Fruit fly (Drosophila melanogaster) whole organism, prepupa: Measurements from ENCODE around the gene TbCMF46.

Source experiments
- Blimp-1 ChIP-seq: fragments of 200-800 bp; sonication (Bioruptor generic); optimal IDR thresholded peaks from 3 replicates; lab custom pipeline; 2017; ENCODE audit warnings: missing biosample characterization, missing genetic modification characterization, mild to moderate bottlenecking, moderate library complexity, missing genetic modification reagents
- CG10631 ChIP-seq: fragments of 200-800 bp; sonication (Bioruptor generic); optimal IDR thresholded peaks from 2 replicates; lab custom pipeline; 2016; ENCODE audit warnings: missing biosample characterization, missing genetic modification characterization
- CG11294 ChIP-seq: fragments of 200-800 bp; sonication (Bioruptor generic); IDR thresholded peaks from 2 replicates; pipeline ENCODE4 v1.3.6; 2022; ENCODE audit warnings: missing biosample characterization, missing genetic modification characterization
- CG1621 ChIP-seq: fragments of 200-800 bp; sonication (Bioruptor generic); optimal IDR thresholded peaks from 3 replicates; lab custom pipeline; 2018; ENCODE audit warnings: missing biosample characterization, mild to moderate bottlenecking, missing genetic modification characterization
- CG3032 ChIP-seq: fragments of 200-800 bp; optimal IDR thresholded peaks from 2 replicates; lab custom pipeline; 2019; ENCODE audit warnings: missing biosample characterization, mild to moderate bottlenecking, missing genetic modification characterization, moderate library complexity
- CG3919 ChIP-seq: fragments of 200-800 bp; sonication (Bioruptor generic); optimal IDR thresholded peaks from 3 replicates; lab custom pipeline; 2016; ENCODE audit warnings: missing biosample characterization, missing genetic modification characterization
- CG6163 ChIP-seq: fragments of 200-800 bp; sonication (Bioruptor generic); IDR thresholded peaks from 3 replicates; pipeline ENCODE4 v1.3.6; 2022; ENCODE audit warnings: missing biosample characterization, missing genetic modification characterization
- CG6854 ChIP-seq: fragments of 200-800 bp; sonication (Bioruptor generic); optimal IDR thresholded peaks from 2 replicates; lab custom pipeline; 2017; ENCODE audit warnings: missing biosample characterization, mild to moderate bottlenecking, missing genetic modification characterization
- CG7368 ChIP-seq: fragments of 200-800 bp; sonication (Bioruptor generic); optimal IDR thresholded peaks from 3 replicates; lab custom pipeline; 2016; ENCODE audit warnings: missing biosample characterization, missing genetic modification characterization
- CG8119 ChIP-seq: fragments of 200-800 bp; sonication (Bioruptor generic); IDR thresholded peaks from 3 replicates; pipeline ENCODE4 v1.3.6; 2022; ENCODE audit warnings: missing biosample characterization, missing genetic modification characterization
- CG9139 ChIP-seq: fragments of 200-800 bp; sonication (Bioruptor generic); optimal IDR thresholded peaks from 3 replicates; lab custom pipeline; 2017; ENCODE audit warnings: missing biosample characterization, mild to moderate bottlenecking, missing genetic modification characterization
- Eip78C ChIP-seq: fragments of 200-800 bp; sonication (Bioruptor generic); peaks from one replicate; lab custom pipeline; 2016; ENCODE audit warnings: missing biosample characterization, missing genetic modification characterization
- Ets21C ChIP-seq: fragments of 200-800 bp; sonication (Bioruptor generic); optimal IDR thresholded peaks from 3 replicates; lab custom pipeline; 2016; ENCODE audit warnings: missing biosample characterization, missing genetic modification characterization
- Gug ChIP-seq: fragments of 200-800 bp; sonication (Bioruptor generic); IDR thresholded peaks from 2 replicates; pipeline ENCODE4 v1.3.6; 2022; ENCODE audit warnings: missing biosample characterization, missing genetic modification characterization
- Hr38 ChIP-seq: sonication (Bioruptor generic); optimal IDR thresholded peaks from 2 replicates; lab custom pipeline; 2016; ENCODE audit warnings: missing biosample characterization, missing genetic modification characterization
- Hr4 ChIP-seq: fragments of 200-800 bp; sonication (Bioruptor generic); optimal IDR thresholded peaks from 3 replicates; lab custom pipeline; 2016; ENCODE audit warnings: missing biosample characterization, missing genetic modification characterization
- Lpt ChIP-seq: fragments of 200-800 bp; sonication (Bioruptor generic); optimal IDR thresholded peaks from 3 replicates; lab custom pipeline; 2016; ENCODE audit warnings: missing biosample characterization, missing genetic modification characterization
- Smox ChIP-seq: fragments of 200-800 bp; sonication (Bioruptor generic); optimal IDR thresholded peaks from 3 replicates; lab custom pipeline; 2016; ENCODE audit warnings: missing biosample characterization, missing genetic modification characterization
- Sox102F ChIP-seq: fragments of 200-800 bp; sonication (Bioruptor generic); optimal IDR thresholded peaks from 2 replicates; lab custom pipeline; 2016; ENCODE audit warnings: missing biosample characterization, mild to moderate bottlenecking, missing genetic modification characterization
- Sox15 ChIP-seq: fragments of 200-800 bp; sonication (Bioruptor generic); optimal IDR thresholded peaks from 3 replicates; lab custom pipeline; 2016; ENCODE audit warnings: missing biosample characterization, missing genetic modification characterization
- acj6 ChIP-seq: fragments of 200-800 bp; sonication (Bioruptor generic); optimal IDR thresholded peaks from 3 replicates; lab custom pipeline; 2016; ENCODE audit warnings: missing biosample characterization, missing genetic modification characterization
- cyc ChIP-seq: fragments of 200-800 bp; sonication (Bioruptor generic); optimal IDR thresholded peaks from 3 replicates; lab custom pipeline; 2016; ENCODE audit warnings: missing biosample characterization, missing genetic modification characterization
- fd85E ChIP-seq: fragments of 200-800 bp; sonication (Bioruptor generic); optimal IDR thresholded peaks from 3 replicates; lab custom pipeline; 2016; ENCODE audit warnings: missing biosample characterization, missing genetic modification characterization
- fkh ChIP-seq: fragments of 200-800 bp; sonication (Bioruptor generic); optimal IDR thresholded peaks from 3 replicates; lab custom pipeline; 2017; ENCODE audit warnings: missing biosample characterization, mild to moderate bottlenecking, missing genetic modification characterization, moderate library complexity
- lz ChIP-seq: fragments of 200-800 bp; sonication (Bioruptor generic); optimal IDR thresholded peaks from 3 replicates; lab custom pipeline; 2016; ENCODE audit warnings: missing biosample characterization, missing genetic modification characterization
- net ChIP-seq: fragments of 200-800 bp; sonication (Bioruptor generic); optimal IDR thresholded peaks from 3 replicates; lab custom pipeline; 2016; ENCODE audit warnings: missing biosample characterization, missing genetic modification characterization
- ss ChIP-seq, 2 experiments: fragments of 200-800 bp; sonication (Bioruptor generic); optimal IDR thresholded peaks; 2 replicates in 1 of 2; 3 replicates in 1 of 2; lab custom pipeline; 2017 to 2018; ENCODE audit warnings: mild to moderate bottlenecking in 2 of 2, missing biosample characterization in 2 of 2, missing genetic modification characterization in 2 of 2, moderate library complexity in 1 of 2

TbCMF46 gene

DNA sequence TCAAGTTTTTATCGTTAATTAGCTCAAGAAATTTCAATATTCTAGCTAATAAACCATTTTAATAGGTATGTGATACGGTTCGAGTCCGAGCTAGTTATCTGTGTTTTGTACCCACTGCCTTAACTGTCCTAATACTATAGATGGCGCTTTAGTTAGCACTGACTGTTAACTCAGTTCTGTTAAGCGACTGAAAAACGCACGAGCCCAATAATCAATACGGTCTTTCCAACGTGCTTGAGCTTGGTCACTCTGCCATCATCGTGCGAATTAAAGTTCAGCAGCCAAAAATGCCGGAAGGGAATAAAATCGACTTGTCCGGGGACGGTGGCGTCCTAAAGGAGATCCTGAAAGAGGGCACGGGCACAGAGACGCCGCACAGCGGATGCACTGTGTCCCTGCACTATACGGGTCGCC lies 36.8 kb downstream of the TbCMF46 start, which contains the start of gene Fkbp59:
Fkbp59 (plus strand) TSS at position 150 of the 414 bp plus-strand sequence.
- TF ChIP-seq fkh (GFP tag; lab: Kevin White, UChicago) (peak; percentile 34), CG1621 (tag; lab: Kevin White, UChicago) (peak; percentile 68), CG11294 (GFP tag; lab: Robert Waterston, UW) (no peak), Gug (no peak), CG6854 (GFP tag; lab: Kevin White, UChicago) (peak; percentile 13)

DNA sequence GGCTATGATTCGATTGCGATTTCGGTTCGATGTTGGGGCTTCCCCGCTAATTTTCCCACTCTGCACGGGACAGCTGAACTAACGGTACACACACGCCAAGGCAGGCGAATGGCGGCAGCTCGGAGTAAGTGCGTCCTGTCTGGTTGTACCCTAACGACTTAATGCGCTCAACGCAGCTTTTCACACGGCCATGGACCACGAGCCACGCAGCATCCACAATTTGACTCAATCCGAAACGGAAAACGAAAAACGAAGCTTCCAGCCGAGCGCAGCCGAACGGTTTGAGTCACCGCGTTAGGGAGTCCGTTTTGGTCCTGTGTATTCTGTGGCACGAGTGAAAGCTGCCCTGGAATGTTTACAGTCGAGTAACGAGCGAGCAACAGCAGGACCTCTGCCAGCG lies 38.6 kb downstream of the TbCMF46 start, which contains the start of gene nAChRalpha6:
nAChRalpha6 (minus strand) TSS at position 165 of the 400 bp plus-strand sequence.
- no peak for TF ChIP-seq Hr38 (GFP tag; lab: Kevin White, UChicago)
- no peak for TF ChIP-seq CG8119 (GFP tag; lab: Robert Waterston, UW)
- no peak for TF ChIP-seq acj6
- no peak for TF ChIP-seq Smox (GFP tag; lab: Kevin White, UChicago)
- no peak for TF ChIP-seq CG9139 (GFP tag; lab: Kevin White, UChicago)
- TF ChIP-seq Hr4 (GFP tag; lab: Kevin White, UChicago) = no peak
- TF ChIP-seq lz (GFP tag; lab: Kevin White, UChicago) = no peak
- TF ChIP-seq Blimp-1 (GFP tag; lab: Kevin White, UChicago) = no peak
- no peak for TF ChIP-seq net (GFP tag; lab: Kevin White, UChicago)
- TF ChIP-seq Lpt (GFP tag; lab: Kevin White, UChicago) = no peak
- TF ChIP-seq Sox15 (GFP tag; lab: Kevin White, UChicago) = no peak
- TF ChIP-seq Ets21C (GFP tag; lab: Kevin White, UChicago) = no peak
- no peak for TF ChIP-seq fd85E (GFP tag; lab: Kevin White, UChicago)
- TF ChIP-seq CG3032 (tag; lab: Kevin White, UChicago) = no peak
- no peak for TF ChIP-seq CG11294 (GFP tag; lab: Robert Waterston, UW)
- TF ChIP-seq Eip78C (GFP tag; lab: Kevin White, UChicago) = no peak
- no peak for TF ChIP-seq Sox102F (GFP tag; lab: Kevin White, UChicago)
- TF ChIP-seq CG6163 = no peak
- no peak for TF ChIP-seq ss (GFP tag; optimal IDR thresholded peaks at IDR 0.05; lab: Kevin White, UChicago)
- TF ChIP-seq CG3919 (GFP tag; lab: Kevin White, UChicago) = no peak
- TF ChIP-seq, all 60 proteins: peak for 0

DNA sequence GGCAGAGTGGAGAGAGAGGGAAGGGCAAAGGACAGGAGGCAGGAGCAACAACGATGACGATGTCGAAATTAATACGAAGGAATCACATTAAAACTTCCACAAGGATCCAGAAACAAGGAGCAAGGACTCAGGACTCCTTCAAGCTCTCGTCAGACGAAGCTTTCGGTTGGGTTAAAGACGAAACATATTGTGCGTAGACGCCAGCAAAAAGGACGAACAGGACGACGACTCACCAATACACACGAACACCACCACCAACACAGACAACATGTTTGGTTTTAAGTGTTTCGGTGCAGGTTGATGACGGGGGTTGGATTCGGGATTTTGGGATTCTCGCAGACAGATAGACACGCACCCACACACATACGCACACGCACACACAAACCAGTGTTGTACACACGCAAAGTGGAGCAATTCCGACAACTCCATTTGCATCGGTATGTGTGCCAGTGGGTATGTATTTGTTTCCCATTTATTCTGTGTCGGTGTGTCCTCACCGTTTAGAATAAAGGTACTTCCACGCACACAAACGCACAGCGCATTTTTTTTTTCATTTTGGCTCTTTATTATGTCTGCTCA lies 42.2 kb downstream of the TbCMF46 start:
- TF ChIP-seq CG6854 (GFP tag; lab: Kevin White, UChicago) (no peak), CG7368 (no peak), CG10631 (GFP tag; lab: Kevin White, UChicago) (no peak), cyc (GFP tag; lab: Kevin White, UChicago) (no peak), fkh (GFP tag; lab: Kevin White, UChicago) (no peak)
- TF ChIP-seq, all 60 proteins: peak for 0
